Worm (Caenorhabditis elegans): ENCODE data around the gene col-158.

ce11 chrV:11817263-11817726, 12.1 kb upstream of the col-158 start:
- TF ChIP-seq him-1 (tag; optimal IDR thresholded peaks at IDR 0.05): no peak
- TF ChIP-seq dao-5 (tag; optimal IDR thresholded peaks at IDR 0.05): no peak
- no peak for TF ChIP-seq W03F9.2 (tag; optimal IDR thresholded peaks at IDR 0.05)
